Fruit fly (Drosophila melanogaster) whole organism, embryonic: ENCODE data around the gene CG33124.
A peak's percentile ranks its signal among the peaks of the same experiment; 100 is the strongest.

Source experiments
- Atf6 ChIP-seq: fragments of 200-800 bp; sonication (Bioruptor generic); IDR thresholded peaks from 2 replicates; pipeline ENCODE4 v1.3.6; 2022; ENCODE audit warnings: missing biosample characterization, missing genetic modification characterization
- Bgb ChIP-seq: fragments of 200-800 bp; sonication (Bioruptor generic); IDR thresholded peaks from 2 replicates; pipeline ENCODE4 v1.3.6; 2022; ENCODE audit warnings: missing biosample characterization, missing genetic modification characterization; ENCODE audit not compliant: partially characterized antibody
- Blimp-1 ChIP-seq: fragments of 200-800 bp; sonication (Bioruptor generic); optimal IDR thresholded peaks from 3 replicates; lab custom pipeline; 2018; ENCODE audit warnings: missing biosample characterization, missing genetic modification characterization, mild to moderate bottlenecking, moderate library complexity, missing genetic modification reagents
- CG1024 ChIP-seq: fragments of 200-800 bp; sonication (Bioruptor generic); IDR thresholded peaks from 2 replicates; pipeline ENCODE4 v1.3.6; 2022; ENCODE audit warnings: missing biosample characterization, missing genetic modification characterization
- CG12299 ChIP-seq: fragments of 200-800 bp; sonication (Bioruptor generic); optimal IDR thresholded peaks from 2 replicates; lab custom pipeline; 2018; ENCODE audit warnings: missing biosample characterization, mild to moderate bottlenecking, missing genetic modification characterization
- CG13287 ChIP-seq: fragments of 200-800 bp; sonication (Bioruptor generic); IDR thresholded peaks from 2 replicates; pipeline ENCODE4 v1.3.6; 2022; ENCODE audit warnings: missing biosample characterization, missing genetic modification characterization; ENCODE audit not compliant: partially characterized antibody
- CG1529 ChIP-seq: fragments of 200-800 bp; sonication (Bioruptor generic); optimal IDR thresholded peaks from 3 replicates; lab custom pipeline; 2018; ENCODE audit warnings: missing biosample characterization, missing genetic modification characterization
- CG1603 ChIP-seq: fragments of 200-800 bp; sonication (Bioruptor generic); optimal IDR thresholded peaks from 2 replicates; lab custom pipeline; 2019; ENCODE audit warnings: missing biosample characterization, mild to moderate bottlenecking, missing genetic modification characterization, moderate library complexity
- CG16815 ChIP-seq: fragments of 200-800 bp; sonication (Bioruptor generic); optimal IDR thresholded peaks from 3 replicates; lab custom pipeline; 2017; ENCODE audit warnings: missing biosample characterization, mild to moderate bottlenecking, missing genetic modification characterization
- CG17328 ChIP-seq: fragments of 200-800 bp; sonication (Bioruptor generic); IDR thresholded peaks from 2 replicates; pipeline ENCODE4 v1.3.6; 2022; ENCODE audit warnings: missing biosample characterization, missing genetic modification characterization
- CG18619 ChIP-seq: fragments of 200-800 bp; sonication (Bioruptor generic); optimal IDR thresholded peaks from 3 replicates; lab custom pipeline; 2017; ENCODE audit warnings: missing biosample characterization, mild to moderate bottlenecking, missing genetic modification characterization
- CG31441 ChIP-seq: fragments of 200-800 bp; sonication (Bioruptor generic); IDR thresholded peaks from 2 replicates; pipeline ENCODE4 v1.3.6; 2022; ENCODE audit warnings: missing biosample characterization, missing genetic modification characterization
- CG32532 ChIP-seq: fragments of 200-800 bp; sonication (Bioruptor generic); IDR thresholded peaks from 2 replicates; pipeline ENCODE4 v1.3.6; 2022; ENCODE audit warnings: missing biosample characterization, missing genetic modification characterization
- CG4820 ChIP-seq: fragments of 200-800 bp; sonication (Bioruptor generic); optimal IDR thresholded peaks from 3 replicates; lab custom pipeline; 2016; ENCODE audit warnings: missing biosample characterization, missing genetic modification characterization
- CG5953 ChIP-seq: fragments of 200-800 bp; sonication (Bioruptor generic); IDR thresholded peaks from 2 replicates; pipeline ENCODE4 v1.3.6; 2022; ENCODE audit warnings: missing biosample characterization, missing genetic modification characterization
- CG6654 ChIP-seq: fragments of 200-800 bp; sonication (Bioruptor generic); optimal IDR thresholded peaks from 2 replicates; lab custom pipeline; 2017; ENCODE audit warnings: missing biosample characterization, mild to moderate bottlenecking, missing genetic modification characterization
- CG7271 ChIP-seq: fragments of 200-800 bp; sonication (Bioruptor generic); optimal IDR thresholded peaks from 2 replicates; lab custom pipeline; 2018; ENCODE audit warnings: missing biosample characterization, mild to moderate bottlenecking, missing genetic modification characterization, moderate library complexity
- CG8359 ChIP-seq: fragments of 200-800 bp; sonication (Bioruptor generic); optimal IDR thresholded peaks from 2 replicates; lab custom pipeline; 2017; ENCODE audit warnings: missing biosample characterization, mild to moderate bottlenecking, missing genetic modification characterization, borderline replicate concordance
- CG8924 ChIP-seq: fragments of 200-800 bp; optimal IDR thresholded peaks from 3 replicates; lab custom pipeline; 2019; ENCODE audit warnings: missing biosample characterization, mild to moderate bottlenecking, missing genetic modification characterization, moderate library complexity
- CG8944 ChIP-seq: fragments of 200-800 bp; sonication (Bioruptor generic); optimal IDR thresholded peaks from 3 replicates; lab custom pipeline; 2016; ENCODE audit warnings: missing biosample characterization, missing genetic modification characterization
- Doc3 ChIP-seq: fragments of 200-800 bp; sonication (Bioruptor generic); IDR thresholded peaks from 3 replicates; pipeline ENCODE4 v1.3.6; 2022; ENCODE audit warnings: missing biosample characterization, missing genetic modification characterization; ENCODE audit not compliant: partially characterized antibody
- Dref ChIP-seq: fragments of 200-800 bp; sonication (Bioruptor generic); IDR thresholded peaks from 2 replicates; pipeline ENCODE4 v1.3.6; 2022; ENCODE audit warnings: missing biosample characterization, missing genetic modification characterization
- Fer3 ChIP-seq: fragments of 200-800 bp; sonication (Bioruptor generic); optimal IDR thresholded peaks from 2 replicates; lab custom pipeline; 2018; ENCODE audit warnings: missing biosample characterization, mild to moderate bottlenecking, missing genetic modification characterization, moderate library complexity
- Gsc ChIP-seq: fragments of 200-800 bp; sonication (Bioruptor generic); IDR thresholded peaks from 2 replicates; pipeline ENCODE4 v1.3.6; 2022; ENCODE audit warnings: missing biosample characterization, missing genetic modification characterization
- Hmx ChIP-seq: fragments of 200-800 bp; sonication (Bioruptor generic); optimal IDR thresholded peaks from 2 replicates; lab custom pipeline; 2016; ENCODE audit warnings: missing biosample characterization, missing genetic modification characterization
- Hr51 ChIP-seq, 2 experiments: fragments of 200-800 bp; sonication (Bioruptor generic); optimal IDR thresholded peaks; 2 replicates in 1 of 2; 3 replicates in 1 of 2; lab custom pipeline; 2016 to 2018; ENCODE audit warnings: missing biosample characterization in 2 of 2, missing genetic modification characterization in 2 of 2, mild to moderate bottlenecking in 1 of 2, moderate library complexity in 1 of 2
- Lhr ChIP-seq: fragments of 200-800 bp; sonication (Bioruptor generic); optimal IDR thresholded peaks from 3 replicates; lab custom pipeline; 2017; ENCODE audit warnings: mild to moderate bottlenecking, missing biosample characterization, missing genetic modification reagents, missing genetic modification characterization
- MESR4 ChIP-seq: fragments of 200-800 bp; sonication (Bioruptor generic); optimal IDR thresholded peaks from 2 replicates; lab custom pipeline; 2018; ENCODE audit warnings: missing biosample characterization, mild to moderate bottlenecking, missing genetic modification characterization, moderate library complexity
- Optix ChIP-seq: fragments of 200-800 bp; sonication (Bioruptor generic); IDR thresholded peaks from 3 replicates; pipeline ENCODE4 v1.3.6; 2022; ENCODE audit warnings: missing biosample characterization, missing genetic modification characterization
- Rx ChIP-seq: fragments of 200-800 bp; sonication (Bioruptor generic); IDR thresholded peaks from 2 replicates; pipeline ENCODE4 v1.3.6; 2022; ENCODE audit warnings: missing biosample characterization, missing genetic modification characterization
- TFAM ChIP-seq: fragments of 200-800 bp; sonication (Bioruptor generic); optimal IDR thresholded peaks from 2 replicates; lab custom pipeline; 2017; ENCODE audit warnings: missing biosample characterization, missing genetic modification characterization, inconsistent platforms
- Taf1 ChIP-seq: fragments of 200-800 bp; sonication (Bioruptor generic); IDR thresholded peaks from 2 replicates; pipeline ENCODE4 v1.3.6; 2022; ENCODE audit warnings: missing biosample characterization, missing genetic modification characterization
- Xbp1 ChIP-seq: fragments of 200-800 bp; sonication (Bioruptor generic); optimal IDR thresholded peaks from 3 replicates; lab custom pipeline; 2016; ENCODE audit warnings: missing biosample characterization, mild to moderate bottlenecking, missing genetic modification characterization
- Xrp1 ChIP-seq: fragments of 200-800 bp; sonication (Bioruptor generic); IDR thresholded peaks from 2 replicates; pipeline ENCODE4 v1.3.6; 2022; ENCODE audit warnings: missing biosample characterization, missing genetic modification characterization
- ci ChIP-seq: fragments of 200-800 bp; sonication (Bioruptor generic); IDR thresholded peaks from 3 replicates; pipeline ENCODE4 v1.3.6; 2022; ENCODE audit warnings: missing biosample characterization, missing genetic modification characterization
- crc ChIP-seq: fragments of 200-800 bp; sonication (Bioruptor generic); optimal IDR thresholded peaks from 2 replicates; lab custom pipeline; 2016; ENCODE audit warnings: missing biosample characterization, missing genetic modification characterization
- danr ChIP-seq: fragments of 200-800 bp; sonication (Bioruptor generic); IDR thresholded peaks from 2 replicates; pipeline ENCODE4 v1.3.6; 2022; ENCODE audit warnings: missing biosample characterization, missing genetic modification characterization
- fd96Cb ChIP-seq: fragments of 200-800 bp; sonication (Bioruptor generic); optimal IDR thresholded peaks from 2 replicates; lab custom pipeline; 2018; ENCODE audit warnings: missing biosample characterization, mild to moderate bottlenecking, missing genetic modification characterization, moderate library complexity
- gce ChIP-seq: fragments of 200-800 bp; sonication (Bioruptor generic); IDR thresholded peaks from 3 replicates; pipeline ENCODE4 v1.3.6; 2022; ENCODE audit warnings: missing biosample characterization, missing genetic modification characterization
- nerfin-2 ChIP-seq: fragments of 200-800 bp; sonication (Bioruptor generic); IDR thresholded peaks from 2 replicates; pipeline ENCODE4 v1.3.6; 2022; ENCODE audit warnings: missing biosample characterization, missing genetic modification characterization; ENCODE audit not compliant: partially characterized antibody
- oc ChIP-seq: fragments of 200-800 bp; sonication (Bioruptor generic); optimal IDR thresholded peaks from 2 replicates; lab custom pipeline; 2018; ENCODE audit warnings: missing biosample characterization, mild to moderate bottlenecking, missing genetic modification characterization, moderate library complexity
- org-1 ChIP-seq: fragments of 200-800 bp; sonication (Bioruptor generic); optimal IDR thresholded peaks from 2 replicates; lab custom pipeline; 2017; ENCODE audit warnings: missing biosample characterization, missing genetic modification characterization
- otp ChIP-seq: fragments of 200-800 bp; sonication (Bioruptor generic); IDR thresholded peaks from 3 replicates; pipeline ENCODE4, ENCODE4 v1.3.6; 2022; ENCODE audit warnings: missing biosample characterization, missing genetic modification characterization
- p53 ChIP-seq: fragments of 200-800 bp; sonication (Bioruptor generic); optimal IDR thresholded peaks from 2 replicates; lab custom pipeline; 2016; ENCODE audit warnings: missing biosample characterization, missing genetic modification characterization
- sc ChIP-seq, 3 experiments: fragments of >200 bp in 2 of 3; fragments of 200-800 bp in 1 of 3; sonication (Bioruptor generic) in 1 of 3; optimal IDR thresholded peaks; 2 replicates in 2 of 3; 3 replicates in 1 of 3; lab custom pipeline; 2017; ENCODE audit warnings: mild to moderate bottlenecking in 1 of 3, missing biosample characterization in 1 of 3, missing genetic modification characterization in 1 of 3, missing genetic modification reagents in 1 of 3
- sna ChIP-seq: fragments of 200-800 bp; sonication (Bioruptor generic); IDR thresholded peaks from 2 replicates; pipeline ENCODE4 v1.3.6; 2022; ENCODE audit warnings: missing biosample characterization, missing genetic modification characterization; ENCODE audit not compliant: partially characterized antibody
- zen ChIP-seq: fragments of 200-800 bp; sonication (Bioruptor generic); optimal IDR thresholded peaks from 3 replicates; lab custom pipeline; 2018; ENCODE audit warnings: missing biosample characterization, mild to moderate bottlenecking, missing genetic modification characterization, moderate library complexity

Gene CG33124

DNA sequence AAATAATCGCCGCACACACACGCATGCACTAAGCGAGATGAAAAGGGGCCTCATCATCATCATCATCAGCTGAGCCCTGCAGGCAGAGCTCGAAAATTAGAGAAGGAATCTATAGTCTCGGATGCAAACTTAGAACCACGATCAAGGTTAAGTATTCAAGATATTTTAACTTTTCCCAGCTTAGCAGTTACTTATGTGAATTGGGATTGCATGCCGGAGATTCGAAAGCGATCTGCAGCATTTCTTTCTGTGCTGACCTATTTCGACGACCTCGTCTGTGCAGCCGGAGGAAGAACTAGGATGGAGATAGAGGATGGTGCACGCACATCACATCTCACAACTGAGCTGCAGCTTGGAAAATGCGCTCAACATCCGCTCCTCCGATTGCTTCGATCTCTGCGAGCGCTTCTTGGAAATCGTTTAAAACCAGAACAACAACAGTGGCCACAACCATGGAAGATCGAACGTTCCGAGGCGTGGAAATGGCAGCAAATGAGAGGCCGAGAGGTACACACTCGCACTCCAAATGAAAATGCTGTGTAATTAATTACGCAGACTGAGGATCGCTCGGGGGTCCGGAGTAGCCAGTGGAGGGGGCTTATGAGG, 26.1 kb downstream of the CG33124 start (continued):
- TF ChIP-seq CG8944 (GFP tag; lab: Kevin White, UChicago), result peak; percentile 64
- peak; percentile 25 for TF ChIP-seq CG18619 (GFP tag; lab: Kevin White, UChicago)
- peak; percentile 81 for TF ChIP-seq CG31441 (GFP tag; lab: Robert Waterston, UW)
- TF ChIP-seq CG8359 (GFP tag; lab: Kevin White, UChicago), result peak; percentile 74
- peak; percentile 88 for TF ChIP-seq CG17328 (GFP tag; lab: Robert Waterston, UW)
- peak; percentile 23 for TF ChIP-seq TFAM (GFP tag; lab: Kevin White, UChicago)
- peak; percentile 75 for TF ChIP-seq CG8924 (tag; lab: Kevin White, UChicago)
- TF ChIP-seq CG7271 (tag; lab: Kevin White, UChicago), result no peak
- TF ChIP-seq CG16815 (GFP tag; lab: Kevin White, UChicago), result peak; percentile 92
- TF ChIP-seq p53 (GFP tag; lab: Kevin White, UChicago), result peak; percentile 32
- no peak for TF ChIP-seq Gsc (GFP tag; lab: Robert Waterston, UW)
- peak; percentile 72; the same call in 2 of the 3 replicates for TF ChIP-seq Optix (GFP tag; lab: Robert Waterston, UW)
- TF ChIP-seq oc (tag; lab: Kevin White, UChicago), result no peak
- no peak for TF ChIP-seq Hmx (GFP tag; lab: Kevin White, UChicago)
- TF ChIP-seq zen (tag; lab: Kevin White, UChicago), result peak; percentile 79
- no peak for TF ChIP-seq gce (GFP tag; lab: Robert Waterston, UW)
- peak; percentile 33 for TF ChIP-seq Blimp-1 (GFP tag; lab: Kevin White, UChicago)
- TF ChIP-seq CG4820 (GFP tag; lab: Kevin White, UChicago), result peak; percentile 64
- TF ChIP-seq Bgb (GFP tag; lab: Robert Waterston, UW), result no peak
- TF ChIP-seq Atf6 (GFP tag; lab: Robert Waterston, UW), result no peak

DNA sequence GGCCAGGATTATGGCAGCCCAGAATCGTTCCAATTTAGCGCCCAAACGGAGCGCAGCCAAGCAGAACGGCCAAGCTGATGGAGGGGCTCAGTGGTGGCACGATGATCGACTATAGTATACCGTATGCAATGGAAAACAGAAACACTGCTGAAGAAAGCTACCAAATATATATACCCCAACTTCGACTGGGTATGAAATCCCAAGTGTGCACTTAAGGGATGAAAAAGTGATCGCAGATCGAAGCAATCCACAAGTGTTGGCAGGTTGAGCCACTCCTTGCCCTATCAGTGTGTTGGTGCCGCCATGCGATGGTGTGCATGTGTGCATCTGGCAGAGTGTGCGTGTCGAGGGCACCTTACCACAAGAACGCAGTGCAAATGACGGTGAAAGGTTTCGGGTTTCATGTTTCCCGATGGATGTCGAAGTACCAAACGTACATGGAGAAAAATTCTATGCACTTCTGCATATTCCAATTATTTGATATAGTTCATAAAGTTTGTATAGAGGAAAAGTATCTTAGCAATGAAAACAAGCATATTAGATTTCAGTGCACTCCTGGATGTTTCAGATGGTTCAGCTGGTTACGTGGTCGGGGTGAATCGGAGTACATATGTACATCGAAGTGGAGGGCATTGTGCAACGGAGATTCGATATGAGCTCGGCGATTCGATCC, 26.8 kb downstream of the CG33124 start:
- TF ChIP-seq CG1603 (tag; lab: Kevin White, UChicago) (peak; percentile 38), Taf1 (no peak), CG5953 (GFP tag; lab: Robert Waterston, UW) (no peak), Doc3 (GFP tag; lab: Robert Waterston, UW) (no peak), CG6654 (GFP tag; lab: Kevin White, UChicago) (no peak), CG32532 (GFP tag; lab: Robert Waterston, UW) (no peak), CG1024 (no peak), sc (optimal IDR thresholded peaks at IDR 0.05; lab: Kevin White, UChicago) (no peak), sc (GFP tag; optimal IDR thresholded peaks at IDR 0.05; lab: Kevin White, UChicago) (no peak), org-1 (GFP tag; lab: Kevin White, UChicago) (no peak), Xrp1 (GFP tag; lab: Robert Waterston, UW) (peak; percentile 35; the same call in 1 of the 2 replicates), fd96Cb (tag; lab: Kevin White, UChicago) (no peak), ci (GFP tag; lab: Robert Waterston, UW) (0 out of 3 replicates have a peak, but pooled peaks have one; percentile 40), CG12299 (tag; lab: Kevin White, UChicago) (no peak), Lhr (GFP tag; lab: Kevin White, UChicago) (no peak), danr (GFP tag; lab: Robert Waterston, UW) (no peak), MESR4 (no peak), nerfin-2 (GFP tag; lab: Robert Waterston, UW) (peak; percentile 65), Dref (GFP tag; lab: Robert Waterston, UW) (no peak), Fer3 (tag; lab: Kevin White, UChicago) (no peak), Rx (no peak), otp (GFP tag; lab: Robert Waterston, UW) (no peak), Xbp1 (no peak), CG1529 (no peak), crc (GFP tag; lab: Kevin White, UChicago) (no peak), Hr51 (GFP tag; optimal IDR thresholded peaks at IDR 0.05; lab: Kevin White, UChicago) (no peak), CG13287 (no peak), sna (GFP tag; lab: Robert Waterston, UW) (peak; percentile 33; the same call in 1 of the 2 replicates)
